Worm (Caenorhabditis elegans): Measurements from ENCODE around the gene sfxn-1.1.

DNA sequence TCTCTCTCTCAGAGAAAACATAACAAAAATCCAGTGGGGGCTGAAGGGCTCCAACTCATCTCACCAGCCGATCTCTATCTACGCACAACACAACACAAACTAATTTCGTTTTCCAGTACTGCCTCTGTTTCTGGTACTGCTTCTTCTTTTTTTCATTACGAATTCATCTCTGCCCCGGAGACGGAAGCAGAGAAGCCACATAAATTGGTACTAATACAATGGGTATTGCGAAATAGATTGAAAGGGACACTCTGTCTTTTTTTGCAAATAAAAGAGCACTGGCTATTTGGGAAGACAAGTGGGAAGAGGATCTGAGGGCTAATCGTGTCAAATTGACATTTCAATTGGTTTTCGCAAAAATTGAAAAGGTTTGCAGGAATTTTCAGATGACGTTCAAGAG is 21.4 kb downstream of the sfxn-1.1 start:
- TF ChIP-seq swsn-7 (tag; optimal IDR thresholded peaks at IDR 0.05) (no peak), alr-1 (tag; optimal IDR thresholded peaks at IDR 0.05; ENCODE audit: borderline replicate concordance) (no peak), aha-1 (tag; optimal IDR thresholded peaks at IDR 0.05) (no peak), elt-3 (tag; optimal IDR thresholded peaks at IDR 0.05) (no peak), F16B12.6 (tag; optimal IDR thresholded peaks at IDR 0.05) (no peak), nhr-12 (tag; optimal IDR thresholded peaks at IDR 0.05) (no peak), pqm-1 (tag; optimal IDR thresholded peaks at IDR 0.05) (no peak), dsc-1 (tag; optimal IDR thresholded peaks at IDR 0.05) (no peak), lin-13 (GFP tag; optimal IDR thresholded peaks at IDR 0.05) (no peak), nhr-76 (tag; optimal IDR thresholded peaks at IDR 0.05) (no peak), lin-14 (GFP tag; optimal IDR thresholded peaks at IDR 0.05) (peak; percentile 79), nhr-77 (tag; optimal IDR thresholded peaks at IDR 0.05) (no peak), sptf-1 (tag; optimal IDR thresholded peaks at IDR 0.05) (no peak)
